Fruit fly (Drosophila melanogaster): ENCODE measurements around the gene Dmtn.

DNA sequence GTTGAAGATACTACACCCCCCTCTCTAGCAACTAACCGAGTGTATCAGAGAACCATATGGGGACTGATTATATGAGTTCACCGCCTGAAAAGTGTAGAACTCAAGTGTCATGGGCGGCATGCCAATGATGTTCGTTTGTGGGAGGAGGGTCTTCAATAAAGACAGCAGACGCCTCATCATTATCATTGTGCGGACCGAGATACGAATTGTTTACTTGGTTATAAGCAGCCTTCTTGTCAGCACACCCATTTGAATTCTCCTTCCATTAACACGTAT is 11.5 kb downstream of the Dmtn start:
- TF ChIP-seq psq (optimal IDR thresholded peaks at IDR 0.05) (no peak), ttk (optimal IDR thresholded peaks at IDR 0.05) (no peak)
